Worm (Caenorhabditis elegans): ENCODE data around the gene mrps-17.

DNA sequence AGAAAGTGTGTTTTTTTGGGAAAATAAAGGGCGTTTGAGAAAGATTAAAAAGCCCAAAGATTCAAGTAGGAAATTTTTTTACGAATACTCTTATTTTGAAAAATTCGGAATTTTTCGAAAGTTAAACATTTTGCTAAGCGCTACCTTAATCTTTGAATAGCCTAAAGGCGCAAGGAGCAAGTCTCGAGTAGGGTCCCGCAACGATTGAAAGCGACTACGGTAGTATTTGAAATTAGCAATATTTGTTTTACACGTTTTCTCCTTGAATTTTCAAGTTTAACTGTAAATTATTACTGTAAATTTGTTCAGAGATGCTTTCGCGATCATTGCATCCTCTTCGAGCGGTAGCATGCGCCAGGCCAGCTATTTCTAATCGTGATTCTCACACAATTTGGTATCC lies 33.3 kb upstream of the mrps-17 start, which contains the start of gene nduf-2.2:
- TF ChIP-seq unc-62 (GFP tag; optimal IDR thresholded peaks at IDR 0.05) (no peak), daf-12 (tag; optimal IDR thresholded peaks at IDR 0.05) (no peak), aly-2 (tag; optimal IDR thresholded peaks at IDR 0.05) (no peak), pqm-1 (tag; optimal IDR thresholded peaks at IDR 0.05) (no peak), nhr-237 (tag; optimal IDR thresholded peaks at IDR 0.05) (no peak), nhr-76 (tag; optimal IDR thresholded peaks at IDR 0.05) (no peak), lin-15B (tag; optimal IDR thresholded peaks at IDR 0.05) (no peak), ceh-16 (tag; optimal IDR thresholded peaks at IDR 0.05) (no peak), egl-5 (tag; optimal IDR thresholded peaks at IDR 0.05) (no peak), nhr-11 (tag; optimal IDR thresholded peaks at IDR 0.05) (no peak), mdl-1 (tag; optimal IDR thresholded peaks at IDR 0.05) (no peak), ZK546.5 (tag; optimal IDR thresholded peaks at IDR 0.05) (no peak), pha-4 (tag; optimal IDR thresholded peaks at IDR 0.05) (no peak)

Measured in whole organism, L3 larva.